Worm (Caenorhabditis elegans): Measurements from ENCODE around the gene F13H10.5.

ce11 chrIV:11038218-11038617, 47.4 kb downstream of the F13H10.5 start:
- no peak for TF ChIP-seq unc-55 (GFP tag; optimal IDR thresholded peaks at IDR 0.05)
- no peak for TF ChIP-seq lin-13 (GFP tag; optimal IDR thresholded peaks at IDR 0.05)
- no peak for TF ChIP-seq ceh-82 (tag; optimal IDR thresholded peaks at IDR 0.05)
- no peak for TF ChIP-seq unc-39 (tag; optimal IDR thresholded peaks at IDR 0.05)
- no peak for TF ChIP-seq skn-1 (tag; optimal IDR thresholded peaks at IDR 0.05)
- TF ChIP-seq nhr-12 (tag; optimal IDR thresholded peaks at IDR 0.05) = no peak
- TF ChIP-seq ama-1 (optimal IDR thresholded peaks at IDR 0.05) = no peak
- no peak for TF ChIP-seq nhr-11 (tag; optimal IDR thresholded peaks at IDR 0.05)
- no peak for TF ChIP-seq nhr-6 (tag; optimal IDR thresholded peaks at IDR 0.05)
- TF ChIP-seq lin-39 (tag; optimal IDR thresholded peaks at IDR 0.05) = no peak
- no peak for TF ChIP-seq R02D3.7 (tag; optimal IDR thresholded peaks at IDR 0.05)
- no peak for TF ChIP-seq elt-1 (tag; optimal IDR thresholded peaks at IDR 0.05)
- no peak for TF ChIP-seq sem-4 (tag; optimal IDR thresholded peaks at IDR 0.05)
- no peak for TF ChIP-seq aly-2 (tag; optimal IDR thresholded peaks at IDR 0.05)

Data from whole organism, L2 larva.